Fruit fly (Drosophila melanogaster) whole organism, adult: ENCODE measurements around the gene pros.

Source experiments
- CG11617 ChIP-seq: fragments of 200-800 bp; sonication (Bioruptor generic); optimal IDR thresholded peaks from 2 replicates; lab custom pipeline; 2017; ENCODE audit warnings: mild to moderate bottlenecking, missing biosample characterization, missing genetic modification reagents, missing genetic modification characterization
- CG12768 ChIP-seq: fragments of 200-800 bp; sonication (Bioruptor generic); optimal IDR thresholded peaks from 2 replicates; lab custom pipeline; 2017; ENCODE audit warnings: missing biosample characterization, missing genetic modification characterization, mild to moderate bottlenecking, moderate library complexity, missing genetic modification reagents
- CG14711 ChIP-seq: fragments of 200-800 bp; sonication (Bioruptor generic); optimal IDR thresholded peaks from 2 replicates; lab custom pipeline; 2018; ENCODE audit warnings: missing biosample characterization, mild to moderate bottlenecking, missing genetic modification characterization, moderate library complexity
- CG1620 ChIP-seq: fragments of 200-800 bp; sonication (Bioruptor generic); optimal IDR thresholded peaks from 2 replicates; lab custom pipeline; 2016; ENCODE audit warnings: missing biosample characterization, missing genetic modification characterization
- CG33017 ChIP-seq: fragments of 200-800 bp; sonication (Bioruptor generic); optimal IDR thresholded peaks from 2 replicates; lab custom pipeline; 2018; ENCODE audit warnings: missing biosample characterization, mild to moderate bottlenecking, missing genetic modification characterization, moderate library complexity
- CG5204 ChIP-seq: fragments of 200-800 bp; sonication (Bioruptor generic); optimal IDR thresholded peaks from 2 replicates; lab custom pipeline; 2016; ENCODE audit warnings: missing biosample characterization, missing genetic modification characterization
- CG7045 ChIP-seq: fragments of 200-800 bp; sonication (Bioruptor generic); optimal IDR thresholded peaks from 2 replicates; lab custom pipeline; 2017; ENCODE audit warnings: missing biosample characterization, mild to moderate bottlenecking, missing genetic modification characterization
- CG7101 ChIP-seq: fragments of 200-800 bp; sonication (Bioruptor generic); optimal IDR thresholded peaks from 2 replicates; lab custom pipeline; 2018; ENCODE audit warnings: missing biosample characterization, mild to moderate bottlenecking, missing genetic modification characterization, moderate library complexity
- Clk ChIP-seq: fragments of 200-800 bp; sonication (Bioruptor generic); optimal IDR thresholded peaks from 2 replicates; lab custom pipeline; 2017; ENCODE audit warnings: missing biosample characterization, missing genetic modification characterization
- Crg-1 ChIP-seq: fragments of 200-800 bp; sonication (Bioruptor generic); optimal IDR thresholded peaks from 2 replicates; lab custom pipeline; 2016; ENCODE audit warnings: missing biosample characterization, missing genetic modification characterization
- Hr96 ChIP-seq: fragments of 200-800 bp; sonication (Bioruptor generic); optimal IDR thresholded peaks from 2 replicates; lab custom pipeline; 2016; ENCODE audit warnings: missing biosample characterization, missing genetic modification characterization
- Mnt ChIP-seq: fragments of 200-800 bp; sonication (Bioruptor generic); optimal IDR thresholded peaks from 2 replicates; lab custom pipeline; 2016; ENCODE audit warnings: missing biosample characterization, mild to moderate bottlenecking, missing genetic modification characterization
- bab1 ChIP-seq: fragments of 200-800 bp; sonication (Bioruptor generic); optimal IDR thresholded peaks from 3 replicates; lab custom pipeline; 2019; ENCODE audit warnings: missing biosample characterization, mild to moderate bottlenecking, missing genetic modification characterization, moderate library complexity
- cic ChIP-seq: fragments of 200-800 bp; sonication (Bioruptor generic); optimal IDR thresholded peaks from 2 replicates; lab custom pipeline; 2017; ENCODE audit warnings: missing biosample characterization, mild to moderate bottlenecking, missing genetic modification characterization, moderate library complexity
- cnc ChIP-seq, 2 experiments: fragments of >200 bp; optimal IDR thresholded peaks; 2 replicates each; lab custom pipeline; 2017
- kay ChIP-seq: fragments of 200-800 bp; sonication (Bioruptor generic); peaks from one replicate; lab custom pipeline; 2016; ENCODE audit warnings: missing biosample characterization, missing genetic modification characterization, borderline replicate concordance
- ovo ChIP-seq: fragments of 200-800 bp; sonication (Bioruptor generic); optimal IDR thresholded peaks from 2 replicates; lab custom pipeline; 2016; ENCODE audit warnings: missing biosample characterization, missing genetic modification characterization
- pad ChIP-seq: fragments of 200-800 bp; sonication (Bioruptor generic); optimal IDR thresholded peaks from 3 replicates; lab custom pipeline; 2017; ENCODE audit warnings: missing biosample characterization, missing genetic modification characterization, mild to moderate bottlenecking, moderate library complexity, missing genetic modification reagents
- tj ChIP-seq: fragments of 200-800 bp; sonication (Bioruptor generic); optimal IDR thresholded peaks from 3 replicates; lab custom pipeline; 2017; ENCODE audit warnings: missing biosample characterization, mild to moderate bottlenecking, missing genetic modification characterization, moderate library complexity
- toe ChIP-seq: fragments of 200-800 bp; sonication (Bioruptor generic); optimal IDR thresholded peaks from 2 replicates; lab custom pipeline; 2016; ENCODE audit warnings: missing biosample characterization, missing genetic modification characterization

pros gene

dm6 chr3R:11352482-11352732 is 24.1 kb downstream of the pros start:
- TF ChIP-seq Mnt (GFP tag; lab: Kevin White, UChicago), result no peak
- TF ChIP-seq CG14711 (tag; lab: Kevin White, UChicago), result no peak
- TF ChIP-seq cic, result no peak
- TF ChIP-seq CG1620, result no peak
- TF ChIP-seq CG12768, result no peak
- no peak for TF ChIP-seq kay (GFP tag; lab: Kevin White, UChicago)
- no peak for TF ChIP-seq toe (GFP tag; lab: Kevin White, UChicago)
- TF ChIP-seq pad (GFP tag; lab: Kevin White, UChicago), result no peak
- no peak for TF ChIP-seq tj (GFP tag; lab: Kevin White, UChicago)
- TF ChIP-seq CG7045 (GFP tag; lab: Kevin White, UChicago), result no peak

dm6 chr3R:11352912-11353838 is 24.9 kb downstream of the pros start, which contains the start of the genes KP78a and KP78b:
Gene KP78a (minus strand): TSS chr3R:11353131.
Gene KP78b (minus strand): TSS chr3R:11353131.
- peak; percentile 96 for TF ChIP-seq pad (GFP tag; lab: Kevin White, UChicago)
- no peak for TF ChIP-seq toe (GFP tag; lab: Kevin White, UChicago)
- no peak for TF ChIP-seq CG1620

- TF ChIP-seq Clk (GFP tag; lab: Kevin White, UChicago), result no peak
- TF ChIP-seq CG5204 (GFP tag; lab: Kevin White, UChicago), result no peak
These were observed 33.6 kb downstream of the pros start for dm6 chr3R:11361906-11362305.

DNA sequence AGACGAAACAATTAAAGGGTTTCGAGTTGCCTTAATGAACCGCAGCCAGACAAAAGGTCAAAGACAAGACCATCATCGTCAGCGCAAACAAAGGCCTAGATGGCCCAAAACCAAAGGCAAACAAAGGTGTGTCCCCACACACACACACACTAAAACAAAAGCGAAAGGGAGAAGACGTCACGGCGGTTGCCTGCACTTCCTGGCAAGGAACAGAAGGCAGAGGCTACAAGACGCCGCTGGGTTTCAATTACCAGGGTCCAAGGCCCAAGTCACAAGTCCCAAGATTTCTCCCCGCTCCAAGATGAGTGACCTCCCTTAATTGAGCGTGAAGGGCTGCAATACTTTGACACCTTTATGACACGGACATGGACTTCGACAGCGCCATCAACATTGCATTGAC is 35.3 kb downstream of the pros start:
- TF ChIP-seq cnc (optimal IDR thresholded peaks at IDR 0.05; lab: Kevin White, UChicago), result no peak
- no peak for TF ChIP-seq ovo (GFP tag; lab: Kevin White, UChicago)
- no peak for TF ChIP-seq cic

DNA sequence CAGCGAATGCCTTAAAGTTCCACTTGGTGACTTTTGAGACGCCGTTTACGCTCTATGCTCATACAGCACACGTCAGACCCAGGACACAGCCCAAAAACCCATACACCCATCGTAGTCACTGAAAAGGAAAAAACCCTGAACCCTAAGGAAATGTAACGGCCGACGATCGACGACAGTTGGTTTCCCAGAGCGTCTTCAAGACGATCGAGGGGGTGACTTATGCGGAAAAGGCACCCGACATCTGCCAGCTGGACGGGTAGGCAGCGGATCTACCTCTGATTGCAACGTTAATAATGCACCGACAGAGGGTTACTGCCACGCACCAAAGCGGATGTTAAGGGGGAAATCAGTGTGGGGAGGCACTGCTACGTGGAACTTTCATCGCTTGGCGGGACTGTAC is 38.0 kb downstream of the pros start:
- no peak for TF ChIP-seq Clk (GFP tag; lab: Kevin White, UChicago)
- TF ChIP-seq CG5204 (GFP tag; lab: Kevin White, UChicago), result no peak

DNA sequence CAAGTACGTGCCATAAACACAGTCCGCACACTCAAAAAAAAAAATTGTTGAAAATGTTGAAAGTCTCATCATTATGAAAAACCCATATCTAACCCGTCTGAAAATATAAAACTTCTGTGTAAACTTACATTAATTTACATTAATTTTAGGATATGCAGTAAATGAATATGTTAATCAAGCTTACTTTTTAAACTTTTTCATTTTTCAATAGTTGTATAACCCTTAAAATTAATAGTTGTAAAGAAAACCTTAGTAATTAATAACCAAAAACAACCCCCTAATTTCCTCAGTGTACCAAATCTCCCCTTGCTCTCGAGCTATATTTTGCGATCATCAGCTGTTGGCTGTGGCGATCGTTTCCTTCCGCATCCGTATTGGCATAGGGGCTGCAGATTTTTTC is 40.5 kb downstream of the pros start:
- no peak for TF ChIP-seq Hr96 (GFP tag; lab: Kevin White, UChicago)
- TF ChIP-seq bab1, result no peak
- no peak for TF ChIP-seq CG1620
- TF ChIP-seq cnc (optimal IDR thresholded peaks at IDR 0.05; lab: Kevin White, UChicago), result no peak
- no peak for TF ChIP-seq CG11617 (GFP tag; lab: Kevin White, UChicago)
- no peak for TF ChIP-seq Clk (GFP tag; lab: Kevin White, UChicago)
- TF ChIP-seq Crg-1 (GFP tag; lab: Kevin White, UChicago), result no peak
- no peak for TF ChIP-seq tj (GFP tag; lab: Kevin White, UChicago)
- no peak for TF ChIP-seq CG12768
- TF ChIP-seq CG14711 (tag; lab: Kevin White, UChicago), result no peak
- TF ChIP-seq Mnt (GFP tag; lab: Kevin White, UChicago), result no peak
- TF ChIP-seq CG7101 (tag; lab: Kevin White, UChicago), result no peak
- TF ChIP-seq CG33017 (tag; lab: Kevin White, UChicago), result no peak
- TF ChIP-seq pad (GFP tag; lab: Kevin White, UChicago), result no peak

DNA sequence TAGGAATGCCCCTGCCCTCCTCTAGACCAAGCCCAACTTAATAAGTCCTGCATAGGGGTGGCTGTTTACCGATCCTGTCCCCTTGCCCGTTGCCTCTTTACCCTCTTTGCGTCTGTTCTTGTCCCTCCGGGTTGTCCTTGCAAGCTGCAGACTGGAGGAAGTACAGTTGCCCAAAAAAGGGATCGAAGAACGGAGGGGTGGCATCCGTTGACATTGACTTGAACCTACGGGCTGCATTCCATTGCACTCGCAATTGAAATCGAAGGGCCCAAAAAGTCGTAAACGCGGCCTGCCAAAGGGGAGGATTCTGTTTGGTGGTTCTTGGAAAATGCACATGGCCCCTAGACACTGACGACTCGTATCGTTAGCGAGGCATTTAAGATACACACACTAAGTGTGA is 42.1 kb downstream of the pros start:
- TF ChIP-seq CG33017 (tag; lab: Kevin White, UChicago) (no peak), ovo (GFP tag; lab: Kevin White, UChicago) (no peak), CG7045 (GFP tag; lab: Kevin White, UChicago) (no peak), cic (no peak), Hr96 (GFP tag; lab: Kevin White, UChicago) (no peak), Crg-1 (GFP tag; lab: Kevin White, UChicago) (no peak), Clk (GFP tag; lab: Kevin White, UChicago) (no peak), pad (GFP tag; lab: Kevin White, UChicago) (no peak), kay (GFP tag; lab: Kevin White, UChicago) (no peak), CG1620 (no peak), CG7101 (tag; lab: Kevin White, UChicago) (no peak), bab1 (no peak), CG11617 (GFP tag; lab: Kevin White, UChicago) (no peak), toe (GFP tag; lab: Kevin White, UChicago) (no peak), tj (GFP tag; lab: Kevin White, UChicago) (no peak), CG12768 (no peak), cnc (optimal IDR thresholded peaks at IDR 0.05; lab: Kevin White, UChicago) (no peak)

- TF ChIP-seq CG7101 (tag; lab: Kevin White, UChicago), result no peak
- no peak for TF ChIP-seq tj (GFP tag; lab: Kevin White, UChicago)
- TF ChIP-seq bab1, result no peak
- TF ChIP-seq kay (GFP tag; lab: Kevin White, UChicago), result no peak
- TF ChIP-seq cic, result no peak
- TF ChIP-seq pad (GFP tag; lab: Kevin White, UChicago), result no peak
- TF ChIP-seq cnc (optimal IDR thresholded peaks at IDR 0.05; lab: Kevin White, UChicago), result no peak
- TF ChIP-seq ovo (GFP tag; lab: Kevin White, UChicago), result no peak
- TF ChIP-seq CG1620, result no peak
- TF ChIP-seq Hr96 (GFP tag; lab: Kevin White, UChicago), result no peak
These were observed 42.5 kb downstream of the pros start for dm6 chr3R:11370805-11371204.
